Fruit fly (Drosophila melanogaster) whole organism, wandering third instar larva: ENCODE measurements around the gene CG1909.

Experiments used
- Abd-B ChIP-seq: fragments of >200 bp; optimal IDR thresholded peaks from 2 replicates; lab custom pipeline; 2017; ENCODE audit warnings: missing biosample characterization, missing genetic modification characterization
- CG32264 ChIP-seq: fragments of 200-800 bp; sonication (Bioruptor generic); optimal IDR thresholded peaks from 2 replicates; lab custom pipeline; 2016; ENCODE audit warnings: missing biosample characterization, missing genetic modification characterization
- CG9705 ChIP-seq: fragments of 200-800 bp; sonication (Bioruptor generic); optimal IDR thresholded peaks from 2 replicates; lab custom pipeline; 2018; ENCODE audit warnings: missing biosample characterization, mild to moderate bottlenecking, missing genetic modification characterization
- CrebA ChIP-seq: fragments of 200-800 bp; sonication (Bioruptor generic); optimal IDR thresholded peaks from 2 replicates; lab custom pipeline; 2016; ENCODE audit warnings: missing biosample characterization, mild to moderate bottlenecking, missing genetic modification characterization, borderline replicate concordance
- Dfd ChIP-seq: fragments of >200 bp; optimal IDR thresholded peaks from 2 replicates; lab custom pipeline; 2017; ENCODE audit warnings: missing biosample characterization, missing genetic modification characterization
- HLH106 ChIP-seq: fragments of 200-800 bp; optimal IDR thresholded peaks from 3 replicates; lab custom pipeline; 2019; ENCODE audit warnings: missing biosample characterization, mild to moderate bottlenecking, missing genetic modification characterization, moderate library complexity
- Hnf4 ChIP-seq: fragments of 200-800 bp; sonication (Bioruptor generic); optimal IDR thresholded peaks from 2 replicates; lab custom pipeline; 2016; ENCODE audit warnings: missing biosample characterization, mild to moderate bottlenecking, missing genetic modification characterization
- Hr78 ChIP-seq: fragments of >200 bp; optimal IDR thresholded peaks from 2 replicates; lab custom pipeline; 2017; ENCODE audit warnings: missing biosample characterization, missing genetic modification characterization
- Jra ChIP-seq: sonication (Bioruptor generic); optimal IDR thresholded peaks from 2 replicates; lab custom pipeline; 2016; ENCODE audit warnings: missing biosample characterization, missing genetic modification characterization
- Myc ChIP-seq: fragments of >200 bp; optimal IDR thresholded peaks from 2 replicates; lab custom pipeline; 2017
- N ChIP-seq: fragments of >200 bp; optimal IDR thresholded peaks from 2 replicates; lab custom pipeline; 2018; ENCODE audit warnings: missing biosample characterization, missing external identifiers, missing genetic modification characterization
- OdsH ChIP-seq: fragments of 200-800 bp; sonication (Bioruptor generic); optimal IDR thresholded peaks from 2 replicates; lab custom pipeline; 2016; ENCODE audit warnings: missing biosample characterization, mild to moderate bottlenecking, missing genetic modification characterization
- Rel ChIP-seq, 2 experiments: fragments of 200-800 bp; sonication (Bioruptor generic) in 1 of 2; optimal IDR thresholded peaks; 2 replicates in 1 of 2; 3 replicates in 1 of 2; lab custom pipeline; 2016 to 2019; ENCODE audit warnings: mild to moderate bottlenecking in 2 of 2, missing biosample characterization in 2 of 2, missing genetic modification characterization in 2 of 2, moderate library complexity in 1 of 2
- Sp1 ChIP-seq: fragments of 200-800 bp; sonication (Bioruptor generic); optimal IDR thresholded peaks from 3 replicates; lab custom pipeline; 2019; ENCODE audit warnings: missing biosample characterization, mild to moderate bottlenecking, missing genetic modification characterization, moderate library complexity
- br ChIP-seq: fragments of 200-800 bp; sonication (Bioruptor generic); optimal IDR thresholded peaks from 2 replicates; lab custom pipeline; 2016; ENCODE audit warnings: missing biosample characterization, missing genetic modification characterization
- brk ChIP-seq: fragments of 200-800 bp; sonication (Bioruptor generic); optimal IDR thresholded peaks from 2 replicates; lab custom pipeline; 2016; ENCODE audit warnings: missing biosample characterization, mild to moderate bottlenecking, missing genetic modification characterization
- dl ChIP-seq, 2 experiments: fragments of 175-275, 200-275 bp in 1 of 2; fragments of 200-275 bp in 1 of 2; sonication (Bioruptor generic); optimal IDR thresholded peaks; lab custom pipeline; 2018; ENCODE audit warnings: mild to moderate bottlenecking in 2 of 2, missing biosample characterization in 2 of 2, missing genetic modification characterization in 2 of 2, moderate library complexity in 2 of 2; ENCODE audit not compliant: partially characterized antibody in 2 of 2, insufficient read depth in 1 of 2
- dmrt93B ChIP-seq: fragments of 200-800 bp; sonication (Bioruptor generic); optimal IDR thresholded peaks from 2 replicates; lab custom pipeline; 2018; ENCODE audit warnings: missing biosample characterization, mild to moderate bottlenecking, missing genetic modification characterization
- dsf ChIP-seq: sonication (Bioruptor generic); optimal IDR thresholded peaks from 2 replicates; lab custom pipeline; 2016; ENCODE audit warnings: missing biosample characterization, missing genetic modification characterization, borderline replicate concordance
- ey ChIP-seq: fragments of 200-800 bp; sonication (Bioruptor generic); optimal IDR thresholded peaks from 2 replicates; lab custom pipeline; 2016; ENCODE audit warnings: missing biosample characterization, missing genetic modification characterization
- fru ChIP-seq: fragments of 200-800 bp; sonication (Bioruptor generic); optimal IDR thresholded peaks from 3 replicates; lab custom pipeline; 2016; ENCODE audit warnings: missing biosample characterization, mild to moderate bottlenecking, missing genetic modification characterization
- h ChIP-seq: fragments of 200-800 bp; sonication (Bioruptor generic); optimal IDR thresholded peaks from 3 replicates; lab custom pipeline; 2016; ENCODE audit warnings: missing biosample characterization, mild to moderate bottlenecking, missing genetic modification characterization
- jim ChIP-seq: fragments of 175-275, 200-325 bp; sonication (Bioruptor generic); optimal IDR thresholded peaks from 2 replicates; lab custom pipeline; 2016; ENCODE audit warnings: missing biosample characterization, mild to moderate bottlenecking, missing genetic modification characterization
- lola ChIP-seq: fragments of >200 bp; optimal IDR thresholded peaks from 2 replicates; lab custom pipeline; 2017; ENCODE audit warnings: missing biosample characterization, missing genetic modification characterization
- pan ChIP-seq: fragments of >200 bp; optimal IDR thresholded peaks from 2 replicates; lab custom pipeline; 2017
- psq ChIP-seq: fragments of 200-800 bp; sonication (Bioruptor generic); optimal IDR thresholded peaks from 3 replicates; lab custom pipeline; 2017; ENCODE audit warnings: missing biosample characterization, mild to moderate bottlenecking, missing genetic modification characterization, moderate library complexity
- rgr ChIP-seq: fragments of 200-800 bp; sonication (Bioruptor generic); optimal IDR thresholded peaks from 3 replicates; lab custom pipeline; 2016; ENCODE audit warnings: missing biosample characterization, mild to moderate bottlenecking, missing genetic modification characterization
- sage ChIP-seq: fragments of 200-800 bp; sonication (Bioruptor generic); optimal IDR thresholded peaks from 2 replicates; lab custom pipeline; 2016; ENCODE audit warnings: missing biosample characterization, mild to moderate bottlenecking, missing genetic modification characterization
- tai ChIP-seq: sonication (Bioruptor generic); optimal IDR thresholded peaks from 2 replicates; lab custom pipeline; 2016; ENCODE audit warnings: missing biosample characterization, missing genetic modification characterization
- usp ChIP-seq: fragments of >200 bp; optimal IDR thresholded peaks from 2 replicates; lab custom pipeline; 2017; ENCODE audit warnings: missing biosample characterization, missing genetic modification characterization
- woc ChIP-seq: sonication (Bioruptor generic); optimal IDR thresholded peaks from 2 replicates; lab custom pipeline; 2016; ENCODE audit warnings: missing biosample characterization, mild to moderate bottlenecking, missing genetic modification characterization

Gene CG1909

dm6 chr4:557879-558202 lies 25.1 kb upstream of the CG1909 start, which contains the start of gene Pur-alpha:
Gene Pur-alpha (plus strand): TSS chr4:558016.
- peak in 1 of 2 experiments; percentile 31 for TF ChIP-seq dl (GFP tag; optimal IDR thresholded peaks at IDR 0.05; lab: Kevin White, UChicago; ENCODE audit: insufficient read depth in 1 of 2, partially characterized antibody in 2 of 2)
- no peak for TF ChIP-seq psq (GFP tag; lab: Kevin White, UChicago)
- no peak for TF ChIP-seq Rel (GFP tag; optimal IDR thresholded peaks at IDR 0.05; lab: Kevin White, UChicago)
- TF ChIP-seq Rel (tag; optimal IDR thresholded peaks at IDR 0.05; lab: Kevin White, UChicago): peak; percentile 35
- peak; percentile 38 for TF ChIP-seq br

dm6 chr4:558456-558855 lies 24.5 kb upstream of the CG1909 start:
- TF ChIP-seq Hnf4 (GFP tag; lab: Kevin White, UChicago) (no peak), lola (no peak), dmrt93B (GFP tag; lab: Kevin White, UChicago) (no peak), CrebA (peak; percentile 55), fru (GFP tag; lab: Kevin White, UChicago) (no peak), Jra (GFP tag; lab: Kevin White, UChicago) (no peak), jim (GFP tag; lab: Kevin White, UChicago) (no peak), usp (GFP tag; lab: Kevin White, UChicago) (no peak), tai (GFP tag; lab: Kevin White, UChicago) (no peak)

dm6 chr4:567285-567684 lies 15.6 kb upstream of the CG1909 start:
- no peak for TF ChIP-seq rgr (GFP tag; lab: Kevin White, UChicago)
- TF ChIP-seq woc (GFP tag; lab: Kevin White, UChicago): no peak
- TF ChIP-seq HLH106 (tag; lab: Kevin White, UChicago): no peak
- TF ChIP-seq OdsH: no peak
- no peak for TF ChIP-seq Jra (GFP tag; lab: Kevin White, UChicago)
- TF ChIP-seq Myc (lab: Kevin White, UChicago): no peak
- no peak for TF ChIP-seq pan (lab: Kevin White, UChicago)
- no peak for TF ChIP-seq CrebA
- TF ChIP-seq Sp1 (GFP tag; lab: Kevin White, UChicago): no peak
- TF ChIP-seq h: no peak
- TF ChIP-seq Dfd (GFP tag; lab: Kevin White, UChicago): no peak
- TF ChIP-seq CG32264 (GFP tag; lab: Kevin White, UChicago): no peak
- no peak for TF ChIP-seq lola
- no peak for TF ChIP-seq ey (GFP tag; lab: Kevin White, UChicago)
- no peak for TF ChIP-seq dsf (GFP tag; lab: Kevin White, UChicago)
- TF ChIP-seq dmrt93B (GFP tag; lab: Kevin White, UChicago): no peak
- no peak for TF ChIP-seq CG9705
- no peak for TF ChIP-seq sage

dm6 chr4:570404-571302 lies 12.3 kb upstream of the CG1909 start:
- TF ChIP-seq usp (GFP tag; lab: Kevin White, UChicago): no peak
- peak; percentile 88 for TF ChIP-seq Hr78 (GFP tag; lab: Kevin White, UChicago)
- TF ChIP-seq woc (GFP tag; lab: Kevin White, UChicago): peak; percentile 34
- peak; percentile 98 for TF ChIP-seq N
- no peak for TF ChIP-seq h
- peak; percentile 15 for TF ChIP-seq lola

- TF ChIP-seq Myc (lab: Kevin White, UChicago): no peak
- TF ChIP-seq Abd-B (GFP tag; lab: Kevin White, UChicago): no peak
- TF ChIP-seq woc (GFP tag; lab: Kevin White, UChicago): peak; percentile 3
- peak; percentile 22 for TF ChIP-seq brk (GFP tag; lab: Kevin White, UChicago)
- TF ChIP-seq, all 38 proteins: peak for 2
Measured at dm6 chr4:571504-572268, 11.2 kb upstream of the CG1909 start, which contains the start of the genes ND-49 and Ephrin. Gene ND-49 (minus strand): TSS chr4:571554. Gene Ephrin (plus strand): TSS chr4:571755.
